Worm (Caenorhabditis elegans): ENCODE results near the gene mob-1.

- TF ChIP-seq unc-130 (GFP tag; optimal IDR thresholded peaks at IDR 0.05) (no peak), snpc-4 (GFP tag; optimal IDR thresholded peaks at IDR 0.05) (no peak), snpc-4 (tag; optimal IDR thresholded peaks at IDR 0.05) (no peak), B0019.2 (GFP tag; conservative IDR thresholded peaks at IDR 0.05) (no peak)
These were observed 39.0 kb downstream of the mob-1 start, which contains the start of gene nhr-43 for ce11 chrIV:11899358-11899757.
